Fruit fly (Drosophila melanogaster): ENCODE measurements around the gene CG31274.

Gene CG31274

dm6 chr3R:17042838-17043569 lies 50.2 kb downstream of the CG31274 start, which contains the start of the genes bdwf and Patr-1 (continued):
- TF ChIP-seq lov (optimal IDR thresholded peaks at IDR 0.05) (no peak), lov (GFP tag; IDR thresholded peaks at IDR 0.05) (no peak)

- TF ChIP-seq cg (GFP tag; optimal IDR thresholded peaks at IDR 0.05) (no peak), Nf-YC (tag; optimal IDR thresholded peaks at IDR 0.05) (no peak), Dll (GFP tag; IDR thresholded peaks at IDR 0.05; ENCODE audit: partially characterized antibody) (peak; percentile 63; the same call in 2 of the 4 replicates), D (optimal IDR thresholded peaks at IDR 0.05) (peak; percentile 1), D (GFP tag; optimal IDR thresholded peaks at IDR 0.05) (no peak), CG12391 (tag; optimal IDR thresholded peaks at IDR 0.05) (no peak), CG17186 (GFP tag; optimal IDR thresholded peaks at IDR 0.05) (no peak), dmrt99B (tag; optimal IDR thresholded peaks at IDR 0.05) (no peak), en (GFP tag; optimal IDR thresholded peaks at IDR 0.05) (no peak), Hey (tag; optimal IDR thresholded peaks at IDR 0.05) (peak; percentile 60), tio (GFP tag; optimal IDR thresholded peaks at IDR 0.05) (no peak), CG4404 (GFP tag; IDR thresholded peaks at IDR 0.05) (no peak), CG7745 (tag; optimal IDR thresholded peaks at IDR 0.05) (no peak), bbx (GFP tag; IDR thresholded peaks at IDR 0.05; ENCODE audit: partially characterized antibody) (no peak), Doc3 (GFP tag; IDR thresholded peaks at IDR 0.05; ENCODE audit: partially characterized antibody) (0 out of 3 replicates have a peak, but pooled peaks have one; percentile 5), trem (tag; optimal IDR thresholded peaks at IDR 0.05) (no peak), CG9932 (GFP tag; IDR thresholded peaks at IDR 0.05) (no peak), gsb-n (tag; optimal IDR thresholded peaks at IDR 0.05) (no peak), Med (GFP tag) (peak; percentile 44), prd (optimal IDR thresholded peaks at IDR 0.05) (no peak), prd (GFP tag; IDR thresholded peaks at IDR 0.05) (no peak), MBD-R2 (GFP tag; IDR thresholded peaks at IDR 0.05) (peak; percentile 71), grau (tag; optimal IDR thresholded peaks at IDR 0.05) (no peak), pum (GFP tag; optimal IDR thresholded peaks at IDR 0.05) (no peak), ftz-f1 (GFP tag; optimal IDR thresholded peaks at IDR 0.05) (peak; percentile 76), Pdp1 (GFP tag; optimal IDR thresholded peaks at IDR 0.05) (no peak), psq (GFP tag; optimal IDR thresholded peaks at IDR 0.05) (no peak), CG30431 (GFP tag; optimal IDR thresholded peaks at IDR 0.05) (no peak), CG4617 (GFP tag; optimal IDR thresholded peaks at IDR 0.05; ENCODE audit: borderline replicate concordance) (peak; percentile 61), Mrtf (GFP tag; IDR thresholded peaks at IDR 0.05) (no peak), sna (GFP tag; IDR thresholded peaks at IDR 0.05; ENCODE audit: partially characterized antibody) (peak; percentile 51; the same call in 1 of the 2 replicates), CG2712 (tag; optimal IDR thresholded peaks at IDR 0.05) (no peak), gce (GFP tag; IDR thresholded peaks at IDR 0.05) (no peak), CG6854 (GFP tag; optimal IDR thresholded peaks at IDR 0.05) (no peak), CG6272 (GFP tag; IDR thresholded peaks at IDR 0.05) (no peak), Atf6 (GFP tag; IDR thresholded peaks at IDR 0.05) (0 out of 2 replicates have a peak, but pooled peaks have one; percentile 25), CG10431 (GFP tag; optimal IDR thresholded peaks at IDR 0.05) (no peak), Eip74EF (GFP tag; optimal IDR thresholded peaks at IDR 0.05) (no peak), CG17328 (GFP tag; IDR thresholded peaks at IDR 0.05) (0 out of 2 replicates have a peak, but pooled peaks have one; percentile 16), CG4730 (GFP tag; IDR thresholded peaks at IDR 0.05) (no peak), E2f2 (GFP tag; IDR thresholded peaks at IDR 0.05) (no peak), CG2120 (GFP tag; optimal IDR thresholded peaks at IDR 0.05) (no peak), CG5180 (GFP tag; optimal IDR thresholded peaks at IDR 0.05) (no peak), MESR4 (GFP tag; optimal IDR thresholded peaks at IDR 0.05) (peak; percentile 96), CG8359 (GFP tag; optimal IDR thresholded peaks at IDR 0.05; ENCODE audit: borderline replicate concordance) (no peak), fd3F (GFP tag; optimal IDR thresholded peaks at IDR 0.05) (no peak)
Observed at dm6 chr3R:17043570-17043923, 50.7 kb downstream of the CG31274 start.
